Worm (Caenorhabditis elegans) whole organism, L4 larva: ENCODE measurements around the gene F49C5.7.
A peak's percentile ranks its signal among the peaks of the same experiment; 100 is the strongest.

ENCODE experiments used
- F10B5.3 ChIP-seq: sonication (generic microtip); optimal IDR thresholded peaks from 2 replicates; lab custom pipeline; 2016; ENCODE audit warnings: mild to moderate bottlenecking, missing genetic modification characterization, missing compliant biosample characterization
- F49E8.2 ChIP-seq: sonication (generic microtip); optimal IDR thresholded peaks from 2 replicates; lab custom pipeline; 2016; ENCODE audit warnings: missing compliant biosample characterization, mild to moderate bottlenecking, missing genetic modification characterization, borderline replicate concordance
- T26A8.4 ChIP-seq: fragments of 200-800 bp; sonication (Bioruptor generic); IDR thresholded peaks from 2 replicates; pipeline ENCODE4 v1.3.6; 2022; ENCODE audit warnings: missing genetic modification characterization, missing compliant biosample characterization
- Y48G9A.11 ChIP-seq: fragments of 200-800 bp; sonication (Bioruptor generic); IDR thresholded peaks from 2 replicates; pipeline ENCODE4 v1.3.6; 2022; ENCODE audit warnings: missing genetic modification reagents, missing genetic modification characterization, missing compliant biosample characterization
- ZK337.2 ChIP-seq: fragments of 200-800 bp; sonication (Bioruptor generic); IDR thresholded peaks from 2 replicates; pipeline ENCODE4 v1.3.6; 2022; ENCODE audit warnings: missing genetic modification reagents, missing genetic modification characterization, missing compliant biosample characterization
- aha-1 ChIP-seq: fragments of 150-350 bp; peaks from one replicate; lab custom pipeline; 2014; ENCODE audit warnings: missing biosample characterization, missing genetic modification characterization
- ceh-20 ChIP-seq: fragments of 200-800 bp; sonication (Bioruptor generic); IDR thresholded peaks from 2 replicates; pipeline ENCODE4 v1.3.6; 2022; ENCODE audit warnings: missing genetic modification reagents, missing genetic modification characterization, missing compliant biosample characterization
- ceh-82 ChIP-seq: sonication (generic microtip); optimal IDR thresholded peaks from 2 replicates; lab custom pipeline; 2017; ENCODE audit warnings: missing biosample characterization, missing genetic modification characterization
- daf-16 ChIP-seq, 3 experiments: sonication (generic microtip); optimal IDR thresholded peaks; 2 replicates each; lab custom pipeline; 2016 to 2017; ENCODE audit warnings: missing genetic modification characterization in 3 of 3, missing genetic modification reagents in 3 of 3, mild to moderate bottlenecking in 2 of 3, missing compliant biosample characterization in 2 of 3, missing biosample characterization in 1 of 3, moderate library complexity in 1 of 3
- daf-19 ChIP-seq: fragments of 200-800 bp; sonication (Bioruptor generic); conservative IDR thresholded peaks from 2 replicates; pipeline ENCODE4 v1.3.6; 2022; ENCODE audit warnings: missing genetic modification characterization, missing compliant biosample characterization
- daf-8 ChIP-seq: fragments of 200-800 bp; sonication (Bioruptor generic); IDR thresholded peaks from 2 replicates; pipeline ENCODE4 v1.3.6; 2022; ENCODE audit warnings: missing genetic modification characterization, missing compliant biosample characterization
- dmd-9 ChIP-seq: fragments of 200-800 bp; sonication (Bioruptor generic); IDR thresholded peaks from 2 replicates; pipeline ENCODE4 v1.3.6; 2022; ENCODE audit warnings: missing genetic modification reagents, missing genetic modification characterization, missing compliant biosample characterization
- egl-43 ChIP-seq: fragments of 200-800 bp; sonication (Bioruptor generic); IDR thresholded peaks from 2 replicates; pipeline ENCODE4 v1.3.6; 2022; ENCODE audit warnings: missing genetic modification reagents, missing genetic modification characterization, missing compliant biosample characterization
- gei-8 ChIP-seq: fragments of 200-800 bp; sonication (Bioruptor generic); optimal IDR thresholded peaks from 2 replicates; lab custom pipeline; 2018; ENCODE audit warnings: mild to moderate bottlenecking, missing genetic modification characterization, missing compliant biosample characterization
- hif-1 ChIP-seq, 2 experiments: sonication (generic microtip); optimal IDR thresholded peaks; 2 replicates each; lab custom pipeline; 2016 to 2017; ENCODE audit warnings: missing compliant biosample characterization in 2 of 2, missing genetic modification characterization in 2 of 2, missing genetic modification reagents in 2 of 2, missing genotype in 2 of 2, mild to moderate bottlenecking in 1 of 2
- hmg-1.1 ChIP-seq: fragments of 200-800 bp; sonication (Bioruptor generic); IDR thresholded peaks from 2 replicates; pipeline ENCODE4 v1.3.6; 2022; ENCODE audit warnings: missing genetic modification reagents, missing genetic modification characterization, missing compliant biosample characterization
- jun-1 ChIP-seq: fragments of 150-350 bp; optimal IDR thresholded peaks from 2 replicates; lab custom pipeline; 2014; ENCODE audit warnings: missing biosample characterization, missing genetic modification reagents, missing genetic modification characterization
- lin-15B ChIP-seq: fragments of 150-350 bp; sonication (generic microtip); optimal IDR thresholded peaks from 3 replicates; lab custom pipeline; 2014; ENCODE audit warnings: missing biosample characterization, missing genetic modification characterization
- lir-3 ChIP-seq: sonication (generic microtip); optimal IDR thresholded peaks from 2 replicates; lab custom pipeline; 2016; ENCODE audit warnings: mild to moderate bottlenecking, missing genetic modification characterization, missing compliant biosample characterization
- madf-5 ChIP-seq, 2 experiments: fragments of 200-800 bp; sonication (Bioruptor generic); IDR thresholded peaks; 2 replicates each; pipeline ENCODE4 v1.3.6; 2022; ENCODE audit warnings: missing compliant biosample characterization in 2 of 2, missing genetic modification characterization in 2 of 2
- madf-9 ChIP-seq: fragments of 200-800 bp; sonication (Bioruptor generic); conservative IDR thresholded peaks from 2 replicates; pipeline ENCODE4 v1.3.6; 2022; ENCODE audit warnings: missing genetic modification reagents, missing genetic modification characterization, missing compliant biosample characterization
- mxl-3 ChIP-seq: fragments of 200-800 bp; sonication (Bioruptor generic); optimal IDR thresholded peaks from 2 replicates; lab custom pipeline; 2018; ENCODE audit warnings: mild to moderate bottlenecking, missing genetic modification characterization, missing compliant biosample characterization
- nhr-10 ChIP-seq: fragments of 150-350 bp; optimal IDR thresholded peaks from 2 replicates; lab custom pipeline; 2014; ENCODE audit warnings: missing biosample characterization, missing genetic modification characterization
- nhr-102 ChIP-seq: sonication (generic microtip); optimal IDR thresholded peaks from 2 replicates; lab custom pipeline; 2016; ENCODE audit warnings: mild to moderate bottlenecking, missing genetic modification characterization, moderate library complexity, missing compliant biosample characterization
- nhr-25 ChIP-seq: sonication (generic microtip); optimal IDR thresholded peaks from 2 replicates; lab custom pipeline; 2017; ENCODE audit warnings: missing genetic modification characterization, mild to moderate bottlenecking, missing compliant biosample characterization, antibody characterized with exemption, moderate library complexity, borderline replicate concordance; ENCODE audit not compliant: insufficient read depth
- nhr-28 ChIP-seq: fragments of 150-350 bp; optimal IDR thresholded peaks from 2 replicates; lab custom pipeline; 2014; ENCODE audit warnings: missing biosample characterization, missing genetic modification characterization
- nhr-41 ChIP-seq: fragments of 200-800 bp; sonication (Bioruptor generic); IDR thresholded peaks from 2 replicates; pipeline ENCODE4 v1.3.6; 2022; ENCODE audit warnings: missing genetic modification reagents, missing genetic modification characterization, missing compliant biosample characterization
- nhr-76 ChIP-seq: fragments of 150-350 bp; optimal IDR thresholded peaks from 2 replicates; lab custom pipeline; 2014; ENCODE audit warnings: missing biosample characterization, missing genetic modification characterization
- nhr-77 ChIP-seq: fragments of 150-350 bp; optimal IDR thresholded peaks from 2 replicates; lab custom pipeline; 2014; ENCODE audit warnings: missing biosample characterization, missing genetic modification characterization
- pqm-1 ChIP-seq: sonication (generic microtip); optimal IDR thresholded peaks from 2 replicates; lab custom pipeline; 2017; ENCODE audit warnings: missing biosample characterization, missing genetic modification characterization
- rbr-2 ChIP-seq: sonication (generic microtip); optimal IDR thresholded peaks from 2 replicates; lab custom pipeline; 2016; ENCODE audit warnings: missing genotype, missing genetic modification characterization, missing compliant biosample characterization
- saeg-2 ChIP-seq: fragments of 200-800 bp; sonication (Bioruptor generic); IDR thresholded peaks from 2 replicates; pipeline ENCODE4 v1.3.6; 2022; ENCODE audit warnings: missing genetic modification reagents, missing genetic modification characterization, missing compliant biosample characterization
- snpc-1.2 ChIP-seq: fragments of 200-800 bp; sonication (Bioruptor generic); IDR thresholded peaks from 2 replicates; pipeline ENCODE4 v1.3.6; 2022; ENCODE audit warnings: missing genetic modification reagents, missing genetic modification characterization, missing compliant biosample characterization
- snpc-4 ChIP-seq: fragments of 150-350 bp; optimal IDR thresholded peaks from 2 replicates; lab custom pipeline; 2014; ENCODE audit warnings: missing biosample characterization, missing genetic modification characterization
- spr-3 ChIP-seq: fragments of 200-800 bp; sonication (Bioruptor generic); optimal IDR thresholded peaks from 2 replicates; lab custom pipeline; 2018; ENCODE audit warnings: mild to moderate bottlenecking, missing genetic modification characterization, missing compliant biosample characterization
- vab-7 ChIP-seq: fragments of 200-800 bp; sonication (Bioruptor generic); IDR thresholded peaks from 2 replicates; pipeline ENCODE4 v1.3.6; 2022; ENCODE audit warnings: missing genetic modification reagents, missing genetic modification characterization, missing compliant biosample characterization
- zfp-2 ChIP-seq: sonication (generic microtip); optimal IDR thresholded peaks from 2 replicates; lab custom pipeline; 2016; ENCODE audit warnings: mild to moderate bottlenecking, missing genetic modification characterization, missing compliant biosample characterization
- zip-2 ChIP-seq: fragments of 150-350 bp; optimal IDR thresholded peaks from 2 replicates; lab custom pipeline; 2014; ENCODE audit warnings: missing biosample characterization, missing genetic modification characterization

Gene F49C5.7

ce11 chrII:12542594-12542997 is 23.4 kb upstream of the F49C5.7 start (continued):
- no peak for TF ChIP-seq lir-3 (tag; lab: Kevin White, UChicago)
- no peak for TF ChIP-seq nhr-10 (tag; lab: Kevin White, UChicago)
- no peak for TF ChIP-seq nhr-41
- no peak for TF ChIP-seq vab-7 (GFP tag; lab: Robert Waterston, UW)
- TF ChIP-seq nhr-77 (tag; lab: Kevin White, UChicago) = no peak
- TF ChIP-seq zip-2 (tag; lab: Kevin White, UChicago) = peak; percentile 36
- TF ChIP-seq daf-16 (GFP tag; optimal IDR thresholded peaks at IDR 0.05; lab: Kevin White, UChicago) = peak; percentile 42 to 84
- TF ChIP-seq daf-16 (tag; optimal IDR thresholded peaks at IDR 0.05; lab: Kevin White, UChicago) = no peak
- TF ChIP-seq ZK337.2 (GFP tag; lab: Robert Waterston, UW) = 0 out of 2 replicates have a peak, but pooled peaks have one; percentile 40
- TF ChIP-seq nhr-102 (tag; lab: Kevin White, UChicago) = peak; percentile 58
- no peak for TF ChIP-seq ceh-82
- TF ChIP-seq T26A8.4 (GFP tag; lab: Robert Waterston, UW) = no peak
- no peak for TF ChIP-seq dmd-9 (GFP tag; lab: Robert Waterston, UW)
- no peak for TF ChIP-seq zfp-2 (tag; lab: Kevin White, UChicago)
- no peak for TF ChIP-seq nhr-25
- peak; percentile 4 for TF ChIP-seq F49E8.2 (tag; lab: Kevin White, UChicago)
- TF ChIP-seq gei-8 = peak; percentile 26
- TF ChIP-seq Y48G9A.11 (GFP tag; lab: Robert Waterston, UW) = 0 out of 2 replicates have a peak, but pooled peaks have one; percentile 46
- TF ChIP-seq snpc-1.2 (GFP tag; lab: Robert Waterston, UW) = no peak; the same call in none of the 2 replicates
- TF ChIP-seq daf-19 (GFP tag; lab: Robert Waterston, UW) = no peak

- TF ChIP-seq nhr-76 (tag; lab: Kevin White, UChicago) (no peak), hmg-1.1 (GFP tag; lab: Robert Waterston, UW) (no peak), pqm-1 (no peak), nhr-102 (tag; lab: Kevin White, UChicago) (no peak), nhr-28 (tag; lab: Kevin White, UChicago) (no peak), aha-1 (tag; lab: Kevin White, UChicago) (no peak), nhr-41 (no peak), F49E8.2 (tag; lab: Kevin White, UChicago) (no peak)
Measured at ce11 chrII:12544533-12544932, 21.4 kb upstream of the F49C5.7 start, which contains the start of gene F49C5.9. TSS of gene F49C5.9 (minus strand) at chrII:12544633.

- TF ChIP-seq snpc-4 (tag; lab: Kevin White, UChicago) (no peak), F10B5.3 (tag; lab: Kevin White, UChicago) (no peak)
Measured at ce11 chrII:12546413-12546812, 19.5 kb upstream of the F49C5.7 start, which contains the start of the genes F49C5.5 and F49C5.10. TSS of gene F49C5.5 (minus strand) at chrII:12546513. TSS of gene F49C5.10 (plus strand) at chrII:12546756.

- TF ChIP-seq ceh-82 (no peak), lin-15B (tag; lab: Kevin White, UChicago) (no peak), mxl-3 (GFP tag; lab: Kevin White, UChicago) (no peak), nhr-77 (tag; lab: Kevin White, UChicago) (no peak), daf-16 (GFP tag; optimal IDR thresholded peaks at IDR 0.05; lab: Kevin White, UChicago) (no peak), daf-16 (tag; optimal IDR thresholded peaks at IDR 0.05; lab: Kevin White, UChicago) (no peak), nhr-76 (tag; lab: Kevin White, UChicago) (no peak), egl-43 (GFP tag; lab: Robert Waterston, UW) (no peak), rbr-2 (no peak), madf-5 (GFP tag; IDR thresholded peaks at IDR 0.05; lab: Robert Waterston, UW) (no peak), hmg-1.1 (GFP tag; lab: Robert Waterston, UW) (no peak), saeg-2 (no peak), spr-3 (GFP tag; lab: Kevin White, UChicago) (no peak), nhr-102 (tag; lab: Kevin White, UChicago) (no peak), hif-1 (tag; optimal IDR thresholded peaks at IDR 0.05; lab: Kevin White, UChicago) (no peak), daf-8 (no peak), jun-1 (tag; lab: Kevin White, UChicago) (no peak), madf-9 (GFP tag; lab: Robert Waterston, UW) (no peak), ceh-20 (GFP tag; lab: Robert Waterston, UW) (no peak)
Measured at ce11 chrII:12547547-12547946, 18.4 kb upstream of the F49C5.7 start, which contains the start of gene F49C5.16. TSS of gene F49C5.16 (plus strand) at chrII:12547847.
